Worm (Caenorhabditis elegans): ENCODE data around the gene pipp-4P.

ce11 chrIII:2858334-2858733 is 39.3 kb downstream of the pipp-4P start:
- TF ChIP-seq ceh-13 (GFP tag; optimal IDR thresholded peaks at IDR 0.05) (no peak), ama-1 (optimal IDR thresholded peaks at IDR 0.05) (no peak), aly-1 (tag; optimal IDR thresholded peaks at IDR 0.05) (no peak), ceh-36 (tag; optimal IDR thresholded peaks at IDR 0.05) (no peak), hmbx-1 (tag; optimal IDR thresholded peaks at IDR 0.05) (no peak), tbx-11 (GFP tag; IDR thresholded peaks at IDR 0.05) (no peak), flt-1 (GFP tag; IDR thresholded peaks at IDR 0.05) (no peak), hnd-1 (tag; optimal IDR thresholded peaks at IDR 0.05) (no peak), sea-1 (GFP tag; conservative IDR thresholded peaks at IDR 0.05) (no peak), tbx-37 (GFP tag; conservative IDR thresholded peaks at IDR 0.05) (no peak), ets-7 (tag; optimal IDR thresholded peaks at IDR 0.05) (no peak)

Measured in whole organism, early embryonic.